Worm (Caenorhabditis elegans) whole organism, L3 larva: ENCODE results near the gene srr-10.

Experiments used
- ama-1 ChIP-seq: fragments of 150-350 bp; optimal IDR thresholded peaks from 2 replicates; lab custom pipeline; 2018
- elt-1 ChIP-seq: fragments of 150-350 bp; optimal IDR thresholded peaks from 2 replicates; lab custom pipeline; 2014; ENCODE audit warnings: missing biosample characterization, missing genetic modification characterization
- elt-2 ChIP-seq: sonication (generic microtip); optimal IDR thresholded peaks from 2 replicates; lab custom pipeline; 2016; ENCODE audit warnings: missing genetic modification reagents, mild to moderate bottlenecking, missing genetic modification characterization, missing compliant biosample characterization
- elt-3 ChIP-seq, 3 experiments: fragments of 150-350 bp in 1 of 3; sonication (generic microtip) in 2 of 3; optimal IDR thresholded peaks; 2 replicates in 2 of 3; 4 replicates in 1 of 3; lab custom pipeline; 2014 to 2017; ENCODE audit warnings: missing biosample characterization in 3 of 3, missing genetic modification characterization in 3 of 3
- hmg-11 ChIP-seq: sonication (generic microtip); optimal IDR thresholded peaks from 2 replicates; lab custom pipeline; 2016; ENCODE audit warnings: missing genetic modification characterization, missing compliant biosample characterization
- lin-15B ChIP-seq: fragments of 150-350 bp; optimal IDR thresholded peaks from 2 replicates; lab custom pipeline; 2014; ENCODE audit warnings: missing biosample characterization, missing genetic modification characterization
- nhr-11 ChIP-seq: fragments of 150-350 bp; optimal IDR thresholded peaks from 2 replicates; lab custom pipeline; 2014; ENCODE audit warnings: missing biosample characterization, missing genetic modification characterization
- nhr-28 ChIP-seq: fragments of 150-350 bp; optimal IDR thresholded peaks from 2 replicates; lab custom pipeline; 2014; ENCODE audit warnings: missing biosample characterization, missing genetic modification characterization
- pha-4 ChIP-seq: fragments of 150-350 bp; optimal IDR thresholded peaks from 2 replicates; lab custom pipeline; 2014; ENCODE audit warnings: missing biosample characterization, missing genetic modification reagents, missing genetic modification characterization
- pqm-1 ChIP-seq: fragments of 150-350 bp; optimal IDR thresholded peaks from 2 replicates; lab custom pipeline; 2017; ENCODE audit warnings: missing biosample characterization, missing genetic modification characterization, inconsistent platforms
- skn-1 ChIP-seq: fragments of 150-350 bp; optimal IDR thresholded peaks from 2 replicates; lab custom pipeline; 2014; ENCODE audit warnings: missing biosample characterization, missing genetic modification characterization
- unc-62 ChIP-seq: fragments of 150-350 bp; sonication (generic microtip); optimal IDR thresholded peaks from 4 replicates; lab custom pipeline; 2014; ENCODE audit warnings: missing biosample characterization, missing genetic modification reagents, missing genetic modification characterization

ce11 chrV:7778999-7779398 lies 43.6 kb downstream of the srr-10 start:
- TF ChIP-seq nhr-11 (tag; lab: Kevin White, UChicago) (no peak), pha-4 (tag; lab: Kevin White, UChicago) (no peak), elt-3 (tag; optimal IDR thresholded peaks at IDR 0.05; lab: Kevin White, UChicago) (no peak), ama-1 (lab: Kevin White, UChicago) (no peak), elt-2 (tag; lab: Kevin White, UChicago) (no peak), elt-1 (tag; lab: Kevin White, UChicago) (no peak), hmg-11 (tag; lab: Kevin White, UChicago) (no peak), skn-1 (tag; lab: Kevin White, UChicago) (no peak), pqm-1 (tag; lab: Kevin White, UChicago) (no peak), lin-15B (tag; lab: Kevin White, UChicago) (no peak), nhr-28 (tag; lab: Kevin White, UChicago) (no peak), unc-62 (GFP tag; lab: Kevin White, UChicago) (no peak)
